Fruit fly (Drosophila melanogaster): Measurements from ENCODE around the gene ImpL1.

Gene ImpL1

dm6 chr3L:13384489-13384888 lies 1.9 kb downstream of the ImpL1 start, which contains the start of gene CG14110:
Gene CG14110 (plus strand): TSS chr3L:13384789.
- TF ChIP-seq EcR (GFP tag; optimal IDR thresholded peaks at IDR 0.05): no peak
- no peak for TF ChIP-seq CG17806 (tag; optimal IDR thresholded peaks at IDR 0.05)
- TF ChIP-seq gl (tag; optimal IDR thresholded peaks at IDR 0.05): no peak
- no peak for TF ChIP-seq D1 (tag; optimal IDR thresholded peaks at IDR 0.05)
- TF ChIP-seq Pif1A (GFP tag; optimal IDR thresholded peaks at IDR 0.05): no peak
- TF ChIP-seq CG32121 (GFP tag; IDR thresholded peaks at IDR 0.05): no peak
- TF ChIP-seq Ets98B (GFP tag; IDR thresholded peaks at IDR 0.05): no peak
- TF ChIP-seq CG4496 (GFP tag; IDR thresholded peaks at IDR 0.05): no peak
- no peak for TF ChIP-seq CG14655 (GFP tag; optimal IDR thresholded peaks at IDR 0.05)
- no peak for TF ChIP-seq Snoo (tag; optimal IDR thresholded peaks at IDR 0.05)
- no peak for TF ChIP-seq CG10348 (GFP tag; IDR thresholded peaks at IDR 0.05)
- TF ChIP-seq CG34367 (tag; optimal IDR thresholded peaks at IDR 0.05): no peak
- no peak for TF ChIP-seq CG9948 (tag; optimal IDR thresholded peaks at IDR 0.05)
- no peak for TF ChIP-seq fd96Ca (GFP tag; IDR thresholded peaks at IDR 0.05)
- TF ChIP-seq CG15710 (tag; optimal IDR thresholded peaks at IDR 0.05): no peak

dm6 chr3L:13387608-13388007 lies 5.0 kb downstream of the ImpL1 start, which contains the start of gene CG10171:
Gene CG10171 (minus strand): TSS chr3L:13387907.
- TF ChIP-seq CG14655 (GFP tag; optimal IDR thresholded peaks at IDR 0.05) (no peak), Pif1B (GFP tag; optimal IDR thresholded peaks at IDR 0.05) (no peak), CG34367 (tag; optimal IDR thresholded peaks at IDR 0.05) (no peak), Pif1A (GFP tag; optimal IDR thresholded peaks at IDR 0.05) (no peak), CG15710 (tag; optimal IDR thresholded peaks at IDR 0.05) (no peak), CG9948 (tag; optimal IDR thresholded peaks at IDR 0.05) (no peak), D1 (tag; optimal IDR thresholded peaks at IDR 0.05) (no peak), fd96Ca (GFP tag; IDR thresholded peaks at IDR 0.05) (no peak), CG12605 (GFP tag; IDR thresholded peaks at IDR 0.05) (no peak), rn (GFP tag; IDR thresholded peaks at IDR 0.05) (no peak), Ets98B (GFP tag; IDR thresholded peaks at IDR 0.05) (no peak), CG13204 (GFP tag; optimal IDR thresholded peaks at IDR 0.05) (no peak), CG17806 (tag; optimal IDR thresholded peaks at IDR 0.05) (no peak), CG8301 (tag; optimal IDR thresholded peaks at IDR 0.05) (no peak), EcR (GFP tag; optimal IDR thresholded peaks at IDR 0.05) (no peak), CG8159 (tag; optimal IDR thresholded peaks at IDR 0.05) (no peak), CG4496 (GFP tag; IDR thresholded peaks at IDR 0.05) (no peak), CG32121 (GFP tag; IDR thresholded peaks at IDR 0.05) (no peak), CG10348 (GFP tag; IDR thresholded peaks at IDR 0.05) (no peak), gl (tag; optimal IDR thresholded peaks at IDR 0.05) (no peak)

dm6 chr3L:13389834-13390233 lies 7.3 kb downstream of the ImpL1 start, which contains the start of gene Poc1:
Gene Poc1 (minus strand): TSS chr3L:13390006.
- TF ChIP-seq Pif1B (GFP tag; optimal IDR thresholded peaks at IDR 0.05) (no peak), D1 (tag; optimal IDR thresholded peaks at IDR 0.05) (peak; percentile 8)

- TF ChIP-seq Snoo (tag; optimal IDR thresholded peaks at IDR 0.05): no peak
- TF ChIP-seq CG13204 (GFP tag; optimal IDR thresholded peaks at IDR 0.05): no peak
- TF ChIP-seq EcR (GFP tag; optimal IDR thresholded peaks at IDR 0.05): no peak
- TF ChIP-seq Pif1A (GFP tag; optimal IDR thresholded peaks at IDR 0.05): no peak
- TF ChIP-seq CG12605 (GFP tag; IDR thresholded peaks at IDR 0.05): no peak
- peak; percentile 11 for TF ChIP-seq CG9948 (tag; optimal IDR thresholded peaks at IDR 0.05)
- TF ChIP-seq fd96Ca (GFP tag; IDR thresholded peaks at IDR 0.05): no peak
- TF ChIP-seq CG8159 (tag; optimal IDR thresholded peaks at IDR 0.05): peak; percentile 63
Observed at dm6 chr3L:13393538-13393937, 11.0 kb downstream of the ImpL1 start.

dm6 chr3L:13397656-13398055 lies 15.1 kb downstream of the ImpL1 start:
- TF ChIP-seq gl (tag; optimal IDR thresholded peaks at IDR 0.05): no peak
- no peak for TF ChIP-seq CG8301 (tag; optimal IDR thresholded peaks at IDR 0.05)
- no peak for TF ChIP-seq Pif1B (GFP tag; optimal IDR thresholded peaks at IDR 0.05)
- TF ChIP-seq EcR (GFP tag; optimal IDR thresholded peaks at IDR 0.05): no peak
- no peak for TF ChIP-seq CG14655 (GFP tag; optimal IDR thresholded peaks at IDR 0.05)
- no peak for TF ChIP-seq CG10348 (GFP tag; IDR thresholded peaks at IDR 0.05)

dm6 chr3L:13400872-13401418 lies 18.4 kb downstream of the ImpL1 start, which contains the start of gene sens:
Gene sens (minus strand): TSS chr3L:13401125.
- TF ChIP-seq CG13204 (GFP tag; optimal IDR thresholded peaks at IDR 0.05) (no peak), Snoo (tag; optimal IDR thresholded peaks at IDR 0.05) (peak; percentile 27), rn (GFP tag; IDR thresholded peaks at IDR 0.05) (no peak), CG17806 (tag; optimal IDR thresholded peaks at IDR 0.05) (no peak)

dm6 chr3L:13403141-13403867 lies 20.7 kb downstream of the ImpL1 start:
- no peak for TF ChIP-seq CG32121 (GFP tag; IDR thresholded peaks at IDR 0.05)
- TF ChIP-seq Ets98B (GFP tag; IDR thresholded peaks at IDR 0.05): no peak
- TF ChIP-seq CG14655 (GFP tag; optimal IDR thresholded peaks at IDR 0.05): no peak
- TF ChIP-seq fd96Ca (GFP tag; IDR thresholded peaks at IDR 0.05): no peak
- peak; percentile 20 for TF ChIP-seq CG8159 (tag; optimal IDR thresholded peaks at IDR 0.05)
- TF ChIP-seq CG34367 (tag; optimal IDR thresholded peaks at IDR 0.05): no peak
- peak; percentile 69 for TF ChIP-seq CG4496 (GFP tag; IDR thresholded peaks at IDR 0.05)
- TF ChIP-seq gl (tag; optimal IDR thresholded peaks at IDR 0.05): no peak
- no peak for TF ChIP-seq EcR (GFP tag; optimal IDR thresholded peaks at IDR 0.05)
- no peak for TF ChIP-seq CG9948 (tag; optimal IDR thresholded peaks at IDR 0.05)

Data from whole organism, pupa.